Worm (Caenorhabditis elegans) whole organism, young adult: Measurements from ENCODE around the gene nhr-19.
A peak's percentile ranks its signal among the peaks of the same experiment; 100 is the strongest.

ENCODE experiments used
- C06A6.2 ChIP-seq: fragments of 200-800 bp; sonication (Bioruptor generic); conservative IDR thresholded peaks from 2 replicates; pipeline ENCODE4 v1.3.6; 2022; ENCODE audit warnings: missing genetic modification characterization, missing compliant biosample characterization
- F33H1.4 ChIP-seq: fragments of 200-800 bp; sonication (Bioruptor generic); IDR thresholded peaks from 2 replicates; pipeline ENCODE4 v1.3.6; 2022; ENCODE audit warnings: missing genetic modification reagents, missing genetic modification characterization, missing compliant biosample characterization
- F37B4.10 ChIP-seq: fragments of 200-800 bp; sonication (Bioruptor generic); IDR thresholded peaks from 2 replicates; pipeline ENCODE4 v1.3.6; 2022; ENCODE audit warnings: missing genetic modification characterization, missing compliant biosample characterization
- F39B2.1 ChIP-seq: fragments of 200-800 bp; sonication (Bioruptor generic); IDR thresholded peaks from 2 replicates; pipeline ENCODE4 v1.3.6; 2022; ENCODE audit warnings: missing genetic modification reagents, missing genetic modification characterization, missing compliant biosample characterization
- F49E8.2 ChIP-seq: sonication (generic microtip); optimal IDR thresholded peaks from 3 replicates; lab custom pipeline; 2017; ENCODE audit warnings: missing genetic modification characterization, mild to moderate bottlenecking, missing compliant biosample characterization, antibody characterized with exemption, moderate library complexity; ENCODE audit not compliant: insufficient read depth
- F57C9.4 ChIP-seq: sonication (generic microtip); optimal IDR thresholded peaks from 2 replicates; lab custom pipeline; 2017; ENCODE audit warnings: mild to moderate bottlenecking, missing genetic modification characterization, missing compliant biosample characterization
- K11D2.4 ChIP-seq: fragments of 200-800 bp; sonication (Bioruptor generic); IDR thresholded peaks from 2 replicates; pipeline ENCODE4 v1.3.6; 2022; ENCODE audit warnings: missing genetic modification reagents, missing genetic modification characterization, missing compliant biosample characterization
- K12H6.12 ChIP-seq: fragments of 200-800 bp; sonication (Bioruptor generic); optimal IDR thresholded peaks from 2 replicates; lab custom pipeline; 2018; ENCODE audit warnings: mild to moderate bottlenecking, missing genetic modification characterization, missing compliant biosample characterization
- Y56A3A.18 ChIP-seq: fragments of 200-800 bp; sonication (Bioruptor generic); IDR thresholded peaks from 2 replicates; pipeline ENCODE4 v1.3.6; 2022; ENCODE audit warnings: missing genetic modification reagents, missing genetic modification characterization, missing compliant biosample characterization
- Y79H2A.3 ChIP-seq: fragments of 200-800 bp; sonication (Bioruptor generic); conservative IDR thresholded peaks from 2 replicates; pipeline ENCODE4 v1.3.6; 2022; ENCODE audit warnings: missing genetic modification reagents, missing genetic modification characterization, missing compliant biosample characterization
- Y95B8A.8 ChIP-seq: fragments of 200-800 bp; sonication (Bioruptor generic); IDR thresholded peaks from 2 replicates; pipeline ENCODE4 v1.3.6; 2022; ENCODE audit warnings: missing genetic modification reagents, missing genetic modification characterization, missing compliant biosample characterization
- ZK185.1 ChIP-seq: sonication (generic microtip); optimal IDR thresholded peaks from 2 replicates; lab custom pipeline; 2016; ENCODE audit warnings: mild to moderate bottlenecking, missing genetic modification characterization, missing compliant biosample characterization; ENCODE audit not compliant: poor library complexity, severe bottlenecking
- ama-1 ChIP-seq, 3 experiments: fragments of 150-350 bp in 1 of 3; sonication (generic microtip) in 2 of 3; optimal IDR thresholded peaks; 2 replicates each; lab custom pipeline; 2014 to 2018; ENCODE audit warnings: missing biosample characterization in 2 of 3, missing genetic modification characterization in 2 of 3, missing genetic modification reagents in 2 of 3
- aptf-2 ChIP-seq: fragments of 200-800 bp; sonication (Bioruptor generic); conservative IDR thresholded peaks from 2 replicates; pipeline ENCODE4 v1.3.6; 2022; ENCODE audit warnings: missing genetic modification reagents, missing genetic modification characterization, missing compliant biosample characterization
- atf-7 ChIP-seq: sonication (generic microtip); optimal IDR thresholded peaks from 2 replicates; lab custom pipeline; 2017; ENCODE audit warnings: mild to moderate bottlenecking, missing genetic modification characterization, missing compliant biosample characterization
- athp-1 ChIP-seq: sonication (generic microtip); optimal IDR thresholded peaks from 2 replicates; lab custom pipeline; 2017; ENCODE audit warnings: mild to moderate bottlenecking, missing genetic modification characterization, missing compliant biosample characterization
- attf-5 ChIP-seq: fragments of 200-800 bp; sonication (Bioruptor generic); optimal IDR thresholded peaks from 2 replicates; lab custom pipeline; 2018; ENCODE audit warnings: mild to moderate bottlenecking, missing genetic modification characterization, missing compliant biosample characterization
- ccch-3 ChIP-seq: fragments of 200-800 bp; sonication (Bioruptor generic); optimal IDR thresholded peaks from 2 replicates; lab custom pipeline; 2018; ENCODE audit warnings: mild to moderate bottlenecking, missing genetic modification characterization, missing compliant biosample characterization
- ceh-40 ChIP-seq: fragments of 200-800 bp; sonication (Bioruptor generic); IDR thresholded peaks from 2 replicates; pipeline ENCODE4 v1.3.6; 2022; ENCODE audit warnings: missing genetic modification characterization, missing compliant biosample characterization
- die-1 ChIP-seq: sonication (generic microtip); optimal IDR thresholded peaks from 2 replicates; lab custom pipeline; 2016; ENCODE audit warnings: missing genotype, mild to moderate bottlenecking, missing genetic modification characterization, missing compliant biosample characterization
- egl-18 ChIP-seq: fragments of 200-800 bp; sonication (Bioruptor generic); IDR thresholded peaks from 2 replicates; pipeline ENCODE4 v1.3.6; 2022; ENCODE audit warnings: missing genetic modification reagents, missing genetic modification characterization, missing compliant biosample characterization
- hrde-1 ChIP-seq: sonication (generic microtip); optimal IDR thresholded peaks from 2 replicates; lab custom pipeline; 2016; ENCODE audit warnings: missing genetic modification characterization, mild to moderate bottlenecking, missing compliant biosample characterization, moderate library complexity, missing genotype, missing genetic modification reagents, borderline replicate concordance
- let-526 ChIP-seq: fragments of 200-800 bp; sonication (Bioruptor generic); IDR thresholded peaks from 2 replicates; pipeline ENCODE4 v1.3.6; 2022; ENCODE audit warnings: missing genetic modification reagents, missing genetic modification characterization, missing compliant biosample characterization
- let-607 ChIP-seq, 2 experiments: fragments of 200-800 bp in 1 of 2; sonication (Bioruptor generic) in 1 of 2; sonication (generic microtip) in 1 of 2; optimal IDR thresholded peaks; 2 replicates each; lab custom pipeline; 2016 to 2018; ENCODE audit warnings: mild to moderate bottlenecking in 2 of 2, missing compliant biosample characterization in 2 of 2, missing genetic modification characterization in 2 of 2, moderate library complexity in 2 of 2, missing genotype in 1 of 2
- lin-54 ChIP-seq: fragments of 200-800 bp; sonication (Bioruptor generic); optimal IDR thresholded peaks from 2 replicates; lab custom pipeline; 2018; ENCODE audit warnings: mild to moderate bottlenecking, missing genetic modification characterization, missing compliant biosample characterization
- lir-1 ChIP-seq: fragments of 200-800 bp; sonication (Bioruptor generic); conservative IDR thresholded peaks from 2 replicates; pipeline ENCODE4 v1.3.6; 2022; ENCODE audit warnings: missing genetic modification reagents, missing genetic modification characterization, missing compliant biosample characterization
- madf-10 ChIP-seq: sonication (generic microtip); optimal IDR thresholded peaks from 2 replicates; lab custom pipeline; 2016; ENCODE audit warnings: mild to moderate bottlenecking, missing genetic modification characterization, missing compliant biosample characterization
- madf-3 ChIP-seq: fragments of 200-800 bp; sonication (Bioruptor generic); IDR thresholded peaks from 2 replicates; pipeline ENCODE4 v1.3.6; 2022; ENCODE audit warnings: missing genetic modification reagents, missing genetic modification characterization, missing compliant biosample characterization
- madf-6 ChIP-seq: fragments of 200-800 bp; sonication (Bioruptor generic); IDR thresholded peaks from 2 replicates; pipeline ENCODE4 v1.3.6; 2022; ENCODE audit warnings: missing genetic modification reagents, missing genetic modification characterization, missing compliant biosample characterization
- madf-8 ChIP-seq: fragments of 200-800 bp; sonication (Bioruptor generic); conservative IDR thresholded peaks from 2 replicates; pipeline ENCODE4 v1.3.6; 2022; ENCODE audit warnings: missing genetic modification reagents, missing genetic modification characterization, missing compliant biosample characterization
- mcd-1 ChIP-seq: fragments of 200-800 bp; sonication (Bioruptor generic); IDR thresholded peaks from 2 replicates; pipeline ENCODE4 v1.3.6; 2022; ENCODE audit warnings: missing genetic modification reagents, missing genetic modification characterization, missing compliant biosample characterization
- nfya-1 ChIP-seq: sonication (generic microtip); optimal IDR thresholded peaks from 2 replicates; lab custom pipeline; 2017; ENCODE audit warnings: antibody characterized with exemption, missing compliant biosample characterization, missing genetic modification characterization, borderline replicate concordance; ENCODE audit not compliant: insufficient read depth
- nfyb-1 ChIP-seq: fragments of 200-800 bp; sonication (Bioruptor generic); IDR thresholded peaks from 2 replicates; pipeline ENCODE4 v1.3.6; 2022; ENCODE audit warnings: missing genetic modification reagents, missing genetic modification characterization, missing compliant biosample characterization
- nhr-179 ChIP-seq: sonication (generic microtip); optimal IDR thresholded peaks from 2 replicates; lab custom pipeline; 2016; ENCODE audit warnings: mild to moderate bottlenecking, missing genetic modification characterization, missing compliant biosample characterization
- nhr-80 ChIP-seq: sonication (generic microtip); optimal IDR thresholded peaks from 2 replicates; lab custom pipeline; 2016; ENCODE audit warnings: missing genetic modification characterization, missing compliant biosample characterization
- nhr-90 ChIP-seq: sonication (generic microtip); optimal IDR thresholded peaks from 2 replicates; lab custom pipeline; 2016; ENCODE audit warnings: missing genotype, mild to moderate bottlenecking, missing genetic modification characterization, missing compliant biosample characterization
- rcor-1 ChIP-seq: fragments of 200-800 bp; sonication (Bioruptor generic); IDR thresholded peaks from 2 replicates; pipeline ENCODE4 v1.3.6; 2022; ENCODE audit warnings: missing genetic modification reagents, missing genetic modification characterization, missing compliant biosample characterization
- unc-130 ChIP-seq: sonication (generic microtip); optimal IDR thresholded peaks from 2 replicates; lab custom pipeline; 2016; ENCODE audit warnings: missing genetic modification reagents, missing genetic modification characterization, missing compliant biosample characterization
- xnd-1 ChIP-seq: sonication (generic microtip); optimal IDR thresholded peaks from 2 replicates; lab custom pipeline; 2016; ENCODE audit warnings: missing genotype, missing genetic modification reagents, missing genetic modification characterization, missing compliant biosample characterization
- zfh-2 ChIP-seq: fragments of 200-800 bp; sonication (Bioruptor generic); conservative IDR thresholded peaks from 2 replicates; pipeline ENCODE4 v1.3.6; 2022; ENCODE audit warnings: missing genetic modification reagents, missing genetic modification characterization, missing compliant biosample characterization
- ztf-18 ChIP-seq: sonication (generic microtip); optimal IDR thresholded peaks from 2 replicates; lab custom pipeline; 2016; ENCODE audit warnings: missing genotype, mild to moderate bottlenecking, missing genetic modification characterization, missing compliant biosample characterization
- ztf-26 ChIP-seq: sonication (generic microtip); optimal IDR thresholded peaks from 2 replicates; lab custom pipeline; 2017; ENCODE audit warnings: missing genetic modification characterization, missing compliant biosample characterization
- ztf-28 ChIP-seq: fragments of 200-800 bp; sonication (Bioruptor generic); IDR thresholded peaks from 2 replicates; pipeline ENCODE4 v1.3.6; 2022; ENCODE audit warnings: missing genetic modification reagents, missing genetic modification characterization, missing compliant biosample characterization

nhr-19 gene

ce11 chrII:9620616-9621015 lies 15.3 kb upstream of the nhr-19 start:
- TF ChIP-seq ccch-3 (GFP tag; lab: Kevin White, UChicago) = no peak
- TF ChIP-seq egl-18 (GFP tag; lab: Robert Waterston, UW) = no peak
- TF ChIP-seq nhr-80 (tag; lab: Kevin White, UChicago) = peak; percentile 72
- TF ChIP-seq ZK185.1 (tag; lab: Kevin White, UChicago) = peak; percentile 29
- no peak for TF ChIP-seq rcor-1 (GFP tag; lab: Robert Waterston, UW)
- TF ChIP-seq madf-8 = no peak
- peak; percentile 93 to 94 for TF ChIP-seq let-607 (tag; optimal IDR thresholded peaks at IDR 0.05; lab: Kevin White, UChicago)

ce11 chrII:9619995-9620535 lies 14.7 kb upstream of the nhr-19 start:
- no peak for TF ChIP-seq nhr-80 (tag; lab: Kevin White, UChicago)
- no peak for TF ChIP-seq Y79H2A.3 (GFP tag; lab: Robert Waterston, UW)
- TF ChIP-seq nhr-90 (tag; lab: Kevin White, UChicago) = no peak
- TF ChIP-seq atf-7 (tag; lab: Kevin White, UChicago) = no peak
- TF ChIP-seq F33H1.4 (GFP tag; lab: Robert Waterston, UW) = no peak
- no peak for TF ChIP-seq ztf-26 (tag; lab: Kevin White, UChicago)
- TF ChIP-seq Y95B8A.8 (GFP tag; lab: Robert Waterston, UW) = no peak
- no peak for TF ChIP-seq F39B2.1
- TF ChIP-seq mcd-1 = 0 out of 2 replicates have a peak, but pooled peaks have one; percentile 8
- TF ChIP-seq ama-1 (optimal IDR thresholded peaks at IDR 0.05; lab: Kevin White, UChicago) = peak; percentile 89
- no peak for TF ChIP-seq ama-1 (GFP tag; optimal IDR thresholded peaks at IDR 0.05; lab: Kevin White, UChicago)
- TF ChIP-seq athp-1 (tag; lab: Kevin White, UChicago) = no peak
- TF ChIP-seq unc-130 (GFP tag; lab: Kevin White, UChicago) = no peak
- TF ChIP-seq xnd-1 (tag; lab: Kevin White, UChicago) = no peak
- TF ChIP-seq aptf-2 (GFP tag; lab: Robert Waterston, UW) = no peak
- TF ChIP-seq madf-3 (GFP tag; lab: Robert Waterston, UW) = no peak
- no peak for TF ChIP-seq F57C9.4 (tag; lab: Kevin White, UChicago)
- TF ChIP-seq lir-1 (GFP tag; lab: Robert Waterston, UW) = no peak
- TF ChIP-seq zfh-2 (GFP tag; lab: Robert Waterston, UW) = peak; percentile 41; the same call in 1 of the 2 replicates
- TF ChIP-seq nhr-179 (tag; lab: Kevin White, UChicago) = no peak
- TF ChIP-seq ztf-18 (tag; lab: Kevin White, UChicago) = no peak
- 0 out of 2 replicates have a peak, but pooled peaks have one; percentile 28 for TF ChIP-seq Y56A3A.18
- no peak for TF ChIP-seq nfya-1 (tag; lab: Kevin White, UChicago)
- TF ChIP-seq nfyb-1 (GFP tag; lab: Robert Waterston, UW) = no peak
- TF ChIP-seq let-526 (GFP tag; lab: Robert Waterston, UW) = no peak
- TF ChIP-seq F37B4.10 (GFP tag; lab: Robert Waterston, UW) = no peak
- TF ChIP-seq let-607 (tag; optimal IDR thresholded peaks at IDR 0.05; lab: Kevin White, UChicago) = no peak
- no peak for TF ChIP-seq ceh-40 (GFP tag; lab: Robert Waterston, UW)

ce11 chrII:9619402-9619862 lies 14.1 kb upstream of the nhr-19 start:
- TF ChIP-seq ZK185.1 (tag; lab: Kevin White, UChicago) = no peak
- no peak for TF ChIP-seq ztf-28
- peak; percentile 25 for TF ChIP-seq K12H6.12 (tag; lab: Kevin White, UChicago)
- TF ChIP-seq madf-10 (tag; lab: Kevin White, UChicago) = peak; percentile 15
- TF ChIP-seq C06A6.2 (GFP tag; lab: Robert Waterston, UW) = 0 out of 2 replicates have a peak, but pooled peaks have one; percentile 11
- TF ChIP-seq nhr-80 (tag; lab: Kevin White, UChicago) = peak; percentile 92
- TF ChIP-seq F49E8.2 (tag; lab: Kevin White, UChicago) = no peak
- peak; percentile 25 for TF ChIP-seq lin-54 (GFP tag; lab: Kevin White, UChicago)
- TF ChIP-seq madf-6 (GFP tag; lab: Robert Waterston, UW) = no peak
- peak; percentile 27 for TF ChIP-seq ztf-26 (tag; lab: Kevin White, UChicago)
- no peak for TF ChIP-seq Y79H2A.3 (GFP tag; lab: Robert Waterston, UW)
- TF ChIP-seq die-1 = peak; percentile 20
- peak; percentile 19; the same call in 1 of the 2 replicates for TF ChIP-seq K11D2.4
- TF ChIP-seq hrde-1 = no peak
- TF ChIP-seq attf-5 (GFP tag; lab: Kevin White, UChicago) = peak; percentile 50
